Fruit fly (Drosophila melanogaster) whole organism, embryonic: ENCODE measurements around the gene CG11723.

ENCODE experiments used
- Ada2b ChIP-seq: fragments of 200-800 bp; sonication (Bioruptor generic); IDR thresholded peaks from 2 replicates; pipeline ENCODE4 v1.3.6; 2022; ENCODE audit warnings: missing biosample characterization, missing genetic modification characterization
- Adf1 ChIP-seq: fragments of 200-800 bp; sonication (Bioruptor generic); IDR thresholded peaks from 2 replicates; pipeline ENCODE4 v1.3.6; 2022; ENCODE audit warnings: missing biosample characterization, missing genetic modification characterization
- CG10209 ChIP-seq: fragments of 200-800 bp; sonication (Bioruptor generic); optimal IDR thresholded peaks from 3 replicates; lab custom pipeline; 2017; ENCODE audit warnings: missing biosample characterization, mild to moderate bottlenecking, missing genetic modification characterization, missing genetic modification reagents
- CG10979 ChIP-seq: fragments of 200-800 bp; sonication (Bioruptor generic); optimal IDR thresholded peaks from 2 replicates; lab custom pipeline; 2018; ENCODE audit warnings: missing biosample characterization, mild to moderate bottlenecking, missing genetic modification characterization, moderate library complexity
- CG11247 ChIP-seq: fragments of 200-800 bp; sonication (Bioruptor generic); IDR thresholded peaks from 2 replicates; pipeline ENCODE4 v1.3.6; 2022; ENCODE audit warnings: missing biosample characterization, missing genetic modification characterization
- CG11504 ChIP-seq: fragments of 200-800 bp; sonication (Bioruptor generic); optimal IDR thresholded peaks from 3 replicates; lab custom pipeline; 2019; ENCODE audit warnings: missing biosample characterization, mild to moderate bottlenecking, missing genetic modification characterization, moderate library complexity
- CG11695 ChIP-seq: fragments of 200-800 bp; sonication (Bioruptor generic); IDR thresholded peaks from 3 replicates; pipeline ENCODE4 v1.3.6; 2022; ENCODE audit warnings: missing biosample characterization, missing genetic modification characterization
- CG12769 ChIP-seq: fragments of 200-800 bp; sonication (Bioruptor generic); optimal IDR thresholded peaks from 2 replicates; lab custom pipeline; 2019; ENCODE audit warnings: missing biosample characterization, mild to moderate bottlenecking, missing genetic modification characterization, moderate library complexity
- CG12942 ChIP-seq: fragments of 200-800 bp; sonication (Bioruptor generic); optimal IDR thresholded peaks from 3 replicates; lab custom pipeline; 2016; ENCODE audit warnings: missing biosample characterization, missing genetic modification characterization
- CG13424 ChIP-seq: fragments of 200-800 bp; sonication (Bioruptor generic); optimal IDR thresholded peaks from 2 replicates; lab custom pipeline; 2019; ENCODE audit warnings: missing biosample characterization, mild to moderate bottlenecking, missing genetic modification characterization, moderate library complexity
- CG14050 ChIP-seq: fragments of 200-800 bp; sonication (Bioruptor generic); IDR thresholded peaks from 3 replicates; pipeline ENCODE4 v1.3.6; 2022; ENCODE audit warnings: missing biosample characterization, missing genetic modification characterization
- CG14667 ChIP-seq: fragments of 200-800 bp; sonication (Bioruptor generic); IDR thresholded peaks from 2 replicates; pipeline ENCODE4 v1.3.6; 2022; ENCODE audit warnings: missing biosample characterization, missing genetic modification characterization
- CG14710 ChIP-seq: fragments of 200-800 bp; sonication (Bioruptor generic); optimal IDR thresholded peaks from 3 replicates; lab custom pipeline; 2019; ENCODE audit warnings: missing biosample characterization, mild to moderate bottlenecking, missing genetic modification characterization, moderate library complexity
- CG17385 ChIP-seq: fragments of 200-800 bp; sonication (Bioruptor generic); optimal IDR thresholded peaks from 3 replicates; lab custom pipeline; 2018; ENCODE audit warnings: missing biosample characterization, mild to moderate bottlenecking, missing genetic modification characterization
- CG18599 ChIP-seq: fragments of 200-800 bp; sonication (Bioruptor generic); optimal IDR thresholded peaks from 3 replicates; lab custom pipeline; 2017; ENCODE audit warnings: missing biosample characterization, missing genetic modification characterization, mild to moderate bottlenecking, moderate library complexity, missing genetic modification reagents
- CG18619 ChIP-seq: fragments of 200-800 bp; sonication (Bioruptor generic); optimal IDR thresholded peaks from 3 replicates; lab custom pipeline; 2017; ENCODE audit warnings: missing biosample characterization, mild to moderate bottlenecking, missing genetic modification characterization
- CG2129 ChIP-seq: fragments of 200-800 bp; sonication (Bioruptor generic); IDR thresholded peaks from 2 replicates; pipeline ENCODE4 v1.3.6; 2022; ENCODE audit warnings: missing biosample characterization, missing genetic modification characterization; ENCODE audit not compliant: partially characterized antibody
- CG31365 ChIP-seq: fragments of 200-800 bp; sonication (Bioruptor generic); optimal IDR thresholded peaks from 2 replicates; lab custom pipeline; 2018; ENCODE audit warnings: missing biosample characterization, mild to moderate bottlenecking, missing genetic modification characterization
- CG31441 ChIP-seq: fragments of 200-800 bp; sonication (Bioruptor generic); IDR thresholded peaks from 2 replicates; pipeline ENCODE4 v1.3.6; 2022; ENCODE audit warnings: missing biosample characterization, missing genetic modification characterization
- CG32767 ChIP-seq: fragments of 200-800 bp; sonication (Bioruptor generic); IDR thresholded peaks from 2 replicates; pipeline ENCODE4 v1.3.6; 2022; ENCODE audit warnings: missing biosample characterization, missing genetic modification characterization
- CG4707 ChIP-seq: fragments of 200-800 bp; sonication (Bioruptor generic); optimal IDR thresholded peaks from 2 replicates; lab custom pipeline; 2018; ENCODE audit warnings: missing biosample characterization, mild to moderate bottlenecking, missing genetic modification characterization, moderate library complexity
- CG6813 ChIP-seq: fragments of 200-800 bp; sonication (Bioruptor generic); optimal IDR thresholded peaks from 2 replicates; lab custom pipeline; 2017; ENCODE audit warnings: missing biosample characterization, missing genetic modification characterization, mild to moderate bottlenecking, moderate library complexity, missing genetic modification reagents
- CG7786 ChIP-seq: fragments of 200-800 bp; sonication (Bioruptor generic); optimal IDR thresholded peaks from 2 replicates; lab custom pipeline; 2016; ENCODE audit warnings: missing biosample characterization, missing genetic modification characterization
- CoRest ChIP-seq: fragments of 200-800 bp; sonication (Bioruptor generic); optimal IDR thresholded peaks from 3 replicates; lab custom pipeline; 2018; ENCODE audit warnings: missing biosample characterization, mild to moderate bottlenecking, missing genetic modification characterization, moderate library complexity
- Dad ChIP-seq: fragments of 200-800 bp; sonication (Bioruptor generic); optimal IDR thresholded peaks from 3 replicates; lab custom pipeline; 2016; ENCODE audit warnings: missing biosample characterization, missing genetic modification characterization
- Dbx ChIP-seq: fragments of 200-800 bp; sonication (Bioruptor generic); IDR thresholded peaks from 3 replicates; pipeline ENCODE4 v1.3.6; 2022; ENCODE audit warnings: missing biosample characterization, missing genetic modification characterization
- Doc2 ChIP-seq: fragments of 200-800 bp; sonication (Bioruptor generic); IDR thresholded peaks from 2 replicates; pipeline ENCODE4 v1.3.6; 2022; ENCODE audit warnings: missing biosample characterization, missing genetic modification characterization
- E2f2 ChIP-seq: fragments of 200-800 bp; sonication (Bioruptor generic); IDR thresholded peaks from 2 replicates; pipeline ENCODE4 v1.3.6; 2022; ENCODE audit warnings: missing biosample characterization, missing genetic modification characterization
- Ets97D ChIP-seq: fragments of 200-800 bp; sonication (Bioruptor generic); optimal IDR thresholded peaks from 3 replicates; lab custom pipeline; 2016; ENCODE audit warnings: missing biosample characterization, missing genetic modification characterization
- HLH4C ChIP-seq: fragments of 200-800 bp; sonication (Bioruptor generic); IDR thresholded peaks from 3 replicates; pipeline ENCODE4 v1.3.6; 2022; ENCODE audit warnings: missing biosample characterization, missing genetic modification characterization; ENCODE audit not compliant: partially characterized antibody
- Lhr ChIP-seq: fragments of 200-800 bp; sonication (Bioruptor generic); optimal IDR thresholded peaks from 3 replicates; lab custom pipeline; 2017; ENCODE audit warnings: mild to moderate bottlenecking, missing biosample characterization, missing genetic modification reagents, missing genetic modification characterization
- Oaz ChIP-seq: fragments of 200-800 bp; sonication (Bioruptor generic); IDR thresholded peaks from 2 replicates; pipeline ENCODE4 v1.3.6; 2022; ENCODE audit warnings: missing biosample characterization, missing genetic modification characterization
- Sry-δ ChIP-seq: fragments of 200-800 bp; sonication (Bioruptor generic); optimal IDR thresholded peaks from 2 replicates; lab custom pipeline; 2016; ENCODE audit warnings: missing biosample characterization, missing genetic modification characterization
- TFAM ChIP-seq: fragments of 200-800 bp; sonication (Bioruptor generic); optimal IDR thresholded peaks from 2 replicates; lab custom pipeline; 2017; ENCODE audit warnings: missing biosample characterization, missing genetic modification characterization, inconsistent platforms
- danr ChIP-seq: fragments of 200-800 bp; sonication (Bioruptor generic); IDR thresholded peaks from 2 replicates; pipeline ENCODE4 v1.3.6; 2022; ENCODE audit warnings: missing biosample characterization, missing genetic modification characterization
- disco-r ChIP-seq: fragments of 200-800 bp; sonication (Bioruptor generic); optimal IDR thresholded peaks from 2 replicates; lab custom pipeline; 2016; ENCODE audit warnings: missing biosample characterization, missing genetic modification characterization
- dmrt11E ChIP-seq: fragments of 200-800 bp; sonication (Bioruptor generic); optimal IDR thresholded peaks from 3 replicates; lab custom pipeline; 2018; ENCODE audit warnings: missing biosample characterization, mild to moderate bottlenecking, missing genetic modification characterization, moderate library complexity
- eve ChIP-seq, 2 experiments: fragments of >200 bp; optimal IDR thresholded peaks; 2 replicates each; lab custom pipeline; 2017; ENCODE audit warnings: missing biosample characterization in 2 of 2, missing genetic modification characterization in 2 of 2
- fu2 ChIP-seq: fragments of 200-800 bp; sonication (Bioruptor generic); optimal IDR thresholded peaks from 2 replicates; lab custom pipeline; 2016; ENCODE audit warnings: missing biosample characterization, missing genetic modification characterization
- gcm2 ChIP-seq: fragments of 200-800 bp; sonication (Bioruptor generic); optimal IDR thresholded peaks from 2 replicates; lab custom pipeline; 2016; ENCODE audit warnings: missing biosample characterization, missing genetic modification characterization
- gsb ChIP-seq: fragments of 200-800 bp; sonication (Bioruptor generic); IDR thresholded peaks from 2 replicates; pipeline ENCODE4 v1.3.6; 2022; ENCODE audit warnings: missing biosample characterization, missing genetic modification characterization
- gsb-n ChIP-seq: fragments of 200-800 bp; sonication (Bioruptor generic); optimal IDR thresholded peaks from 3 replicates; lab custom pipeline; 2018; ENCODE audit warnings: missing biosample characterization, mild to moderate bottlenecking, missing genetic modification characterization
- gt ChIP-seq: fragments of 200-800 bp; sonication (Bioruptor generic); IDR thresholded peaks from 2 replicates; pipeline ENCODE4 v1.3.6; 2022; ENCODE audit warnings: missing biosample characterization, missing genetic modification characterization
- hkb ChIP-seq, 2 experiments: fragments of 200-800 bp in 1 of 2; fragments of >200 bp in 1 of 2; sonication (Bioruptor generic) in 1 of 2; IDR thresholded peaks in 1 of 2; optimal IDR thresholded peaks in 1 of 2; 2 replicates each; pipeline versions ENCODE4 v1.3.6 to Lab custom; 2017 to 2022; ENCODE audit warnings: missing biosample characterization in 1 of 2, missing genetic modification characterization in 1 of 2
- nerfin-2 ChIP-seq: fragments of 200-800 bp; sonication (Bioruptor generic); IDR thresholded peaks from 2 replicates; pipeline ENCODE4 v1.3.6; 2022; ENCODE audit warnings: missing biosample characterization, missing genetic modification characterization; ENCODE audit not compliant: partially characterized antibody
- nom ChIP-seq: fragments of 200-800 bp; sonication (Bioruptor generic); optimal IDR thresholded peaks from 2 replicates; lab custom pipeline; 2017; ENCODE audit warnings: missing biosample characterization, missing genetic modification characterization, mild to moderate bottlenecking, moderate library complexity, missing genetic modification reagents
- onecut ChIP-seq: fragments of 200-800 bp; sonication (Bioruptor generic); IDR thresholded peaks from 2 replicates; pipeline ENCODE4 v1.3.6; 2022; ENCODE audit warnings: missing biosample characterization, missing genetic modification characterization
- ranshi ChIP-seq: fragments of 200-800 bp; sonication (Bioruptor generic); IDR thresholded peaks from 2 replicates; pipeline ENCODE4 v1.3.6; 2022; ENCODE audit warnings: missing biosample characterization, missing genetic modification characterization
- sisA ChIP-seq: fragments of 200-800 bp; sonication (Bioruptor generic); IDR thresholded peaks from 2 replicates; pipeline ENCODE4 v1.3.6; 2022; ENCODE audit warnings: missing biosample characterization, missing genetic modification characterization
- slbo ChIP-seq: fragments of 200-800 bp; sonication (Bioruptor generic); IDR thresholded peaks from 2 replicates; pipeline ENCODE4 v1.3.6; 2022; ENCODE audit warnings: missing biosample characterization, missing genetic modification characterization
- vvl ChIP-seq: fragments of 200-800 bp; sonication (Bioruptor generic); IDR thresholded peaks from 2 replicates; pipeline ENCODE4 v1.3.6; 2022; ENCODE audit warnings: missing biosample characterization, missing genetic modification characterization

Gene CG11723

dm6 chr2L:2133009-2133408, 14.1 kb downstream of the CG11723 start (continued):
- TF ChIP-seq hkb (optimal IDR thresholded peaks at IDR 0.05; lab: Kevin White, UChicago) (no peak), hkb (GFP tag; IDR thresholded peaks at IDR 0.05; lab: Robert Waterston, UW) (peak; percentile 32; the same call in 1 of the 2 replicates), CG12769 (tag; lab: Kevin White, UChicago) (peak; percentile 29), eve (GFP tag; optimal IDR thresholded peaks at IDR 0.05; lab: Kevin White, UChicago) (no peak), CG7786 (no peak), sisA (no peak), CG12942 (GFP tag; lab: Kevin White, UChicago) (no peak), CG10979 (tag; lab: Kevin White, UChicago) (no peak), gsb-n (tag; lab: Kevin White, UChicago) (no peak), onecut (GFP tag; lab: Robert Waterston, UW) (0 out of 2 replicates have a peak, but pooled peaks have one; percentile 7), CG11247 (GFP tag; lab: Robert Waterston, UW) (no peak), gcm2 (GFP tag; lab: Kevin White, UChicago) (no peak), Ets97D (no peak), CG11695 (0 out of 3 replicates have a peak, but pooled peaks have one; percentile 31), Lhr (GFP tag; lab: Kevin White, UChicago) (no peak), CG14667 (GFP tag; lab: Robert Waterston, UW) (no peak), CG31365 (tag; lab: Kevin White, UChicago) (no peak), HLH4C (no peak), disco-r (GFP tag; lab: Kevin White, UChicago) (peak; percentile 0), CG14710 (no peak), TFAM (GFP tag; lab: Kevin White, UChicago) (no peak), CG14050 (GFP tag; lab: Robert Waterston, UW) (no peak), Ada2b (GFP tag; lab: Robert Waterston, UW) (no peak), gsb (GFP tag; lab: Robert Waterston, UW) (no peak), danr (GFP tag; lab: Robert Waterston, UW) (no peak), Oaz (no peak), Adf1 (GFP tag; lab: Robert Waterston, UW) (no peak), CG13424 (tag; lab: Kevin White, UChicago) (no peak), CG17385 (GFP tag; lab: Kevin White, UChicago) (no peak), nerfin-2 (GFP tag; lab: Robert Waterston, UW) (no peak), Dbx (GFP tag; lab: Robert Waterston, UW) (no peak), CG32767 (GFP tag; lab: Robert Waterston, UW) (no peak), CG11504 (tag; lab: Kevin White, UChicago) (no peak), slbo (peak; percentile 59), ranshi (GFP tag; lab: Robert Waterston, UW) (no peak), CG18599 (peak; percentile 50), Sry-δ (GFP tag; lab: Kevin White, UChicago) (no peak), nom (no peak), dmrt11E (no peak), CG6813 (GFP tag; lab: Kevin White, UChicago) (no peak), CG10209 (GFP tag; lab: Kevin White, UChicago) (no peak), vvl (GFP tag; lab: Robert Waterston, UW) (0 out of 2 replicates have a peak, but pooled peaks have one; percentile 15), CG4707 (GFP tag; lab: Kevin White, UChicago) (no peak), gt (GFP tag; lab: Robert Waterston, UW) (no peak), CG31441 (GFP tag; lab: Robert Waterston, UW) (no peak), CG2129 (GFP tag; lab: Robert Waterston, UW) (no peak), Doc2 (GFP tag; lab: Robert Waterston, UW) (no peak), CoRest (no peak), Dad (GFP tag; lab: Kevin White, UChicago) (no peak), fu2 (GFP tag; lab: Kevin White, UChicago) (no peak), CG18619 (no peak), E2f2 (GFP tag; lab: Robert Waterston, UW) (peak; percentile 20; the same call in 1 of the 2 replicates)
